Worm (Caenorhabditis elegans) whole organism, L1 larva: Measurements from ENCODE around the gene grd-12.

Experiments used
- C04F5.9 ChIP-seq: sonication (generic microtip); optimal IDR thresholded peaks from 2 replicates; lab custom pipeline; 2016; ENCODE audit warnings: missing genetic modification characterization, missing compliant biosample characterization
- C16A3.4 ChIP-seq: fragments of 150-350 bp; optimal IDR thresholded peaks from 2 replicates; lab custom pipeline; 2014; ENCODE audit warnings: missing biosample characterization, missing genetic modification characterization
- C34B4.2 ChIP-seq: sonication (generic microtip); optimal IDR thresholded peaks from 2 replicates; lab custom pipeline; 2017; ENCODE audit warnings: mild to moderate bottlenecking, missing genetic modification characterization, missing compliant biosample characterization
- F16B12.6 ChIP-seq: fragments of 150-350 bp; optimal IDR thresholded peaks from 2 replicates; lab custom pipeline; 2014; ENCODE audit warnings: missing biosample characterization, missing genetic modification characterization
- Y116A8C.19 ChIP-seq: sonication (generic microtip); optimal IDR thresholded peaks from 2 replicates; lab custom pipeline; 2016; ENCODE audit warnings: missing compliant biosample characterization, missing genetic modification characterization, borderline replicate concordance
- ama-1 ChIP-seq: fragments of 150-350 bp; optimal IDR thresholded peaks from 2 replicates; lab custom pipeline; 2014
- blmp-1 ChIP-seq: fragments of 150-350 bp; optimal IDR thresholded peaks from 2 replicates; lab custom pipeline; 2014; ENCODE audit warnings: missing biosample characterization, missing genetic modification characterization
- ceh-88 ChIP-seq: fragments of 200-800 bp; sonication (Bioruptor generic); IDR thresholded peaks from 2 replicates; pipeline ENCODE4 v1.3.6; 2022; ENCODE audit warnings: missing genetic modification characterization, missing compliant biosample characterization
- ces-1 ChIP-seq: fragments of 150-350 bp; optimal IDR thresholded peaks from 2 replicates; lab custom pipeline; 2014; ENCODE audit warnings: missing biosample characterization, missing genetic modification reagents, missing genetic modification characterization
- dpl-1 ChIP-seq, 3 experiments: fragments of 150-350 bp in 2 of 3; sonication (generic microtip) in 1 of 3; optimal IDR thresholded peaks; 2 replicates each; lab custom pipeline; 2014 to 2017; ENCODE audit warnings: missing biosample characterization in 3 of 3, missing genetic modification characterization in 3 of 3, missing genetic modification reagents in 3 of 3
- dsc-1 ChIP-seq: sonication (generic microtip); optimal IDR thresholded peaks from 2 replicates; lab custom pipeline; 2016; ENCODE audit warnings: mild to moderate bottlenecking, missing genetic modification characterization, missing compliant biosample characterization
- efl-1 ChIP-seq, 4 experiments: fragments of 150-350 bp; optimal IDR thresholded peaks in 3 of 4; peaks in 1 of 4; 1 replicate in 1 of 4; 2 replicates in 3 of 4; lab custom pipeline; 2014; ENCODE audit warnings: missing biosample characterization in 2 of 4, missing genetic modification characterization in 2 of 4, missing genetic modification reagents in 2 of 4
- efl-3 ChIP-seq: fragments of 200-800 bp; sonication (Bioruptor generic); optimal IDR thresholded peaks from 2 replicates; lab custom pipeline; 2018; ENCODE audit warnings: mild to moderate bottlenecking, missing genetic modification characterization, missing compliant biosample characterization
- elt-2 ChIP-seq: sonication (generic microtip); optimal IDR thresholded peaks from 2 replicates; lab custom pipeline; 2016; ENCODE audit warnings: missing genetic modification characterization, mild to moderate bottlenecking, inconsistent platforms, missing compliant biosample characterization, missing genetic modification reagents
- elt-3 ChIP-seq, 6 experiments: fragments of 150-350 bp in 1 of 6; sonication (generic microtip); optimal IDR thresholded peaks; 2 replicates each; lab custom pipeline; 2017 to 2018; ENCODE audit warnings: missing biosample characterization in 6 of 6, missing genetic modification characterization in 6 of 6, inconsistent platforms in 1 of 6
- fkh-10 ChIP-seq: sonication (generic microtip); optimal IDR thresholded peaks from 2 replicates; lab custom pipeline; 2017; ENCODE audit warnings: missing biosample characterization, missing genetic modification reagents, missing genetic modification characterization
- fkh-4 ChIP-seq: sonication (generic microtip); optimal IDR thresholded peaks from 2 replicates; lab custom pipeline; 2016; ENCODE audit warnings: missing compliant biosample characterization, missing genetic modification characterization, borderline replicate concordance
- fkh-8 ChIP-seq: sonication (generic microtip); optimal IDR thresholded peaks from 2 replicates; lab custom pipeline; 2016; ENCODE audit warnings: mild to moderate bottlenecking, missing genetic modification characterization, missing compliant biosample characterization
- grh-1 ChIP-seq: fragments of 200-800 bp; sonication (Bioruptor generic); IDR thresholded peaks from 2 replicates; pipeline ENCODE4 v1.3.6; 2022; ENCODE audit warnings: missing genetic modification reagents, missing genetic modification characterization, missing compliant biosample characterization
- hlh-17 ChIP-seq: fragments of 200-800 bp; sonication (Bioruptor generic); optimal IDR thresholded peaks from 2 replicates; lab custom pipeline; 2018; ENCODE audit warnings: missing genetic modification characterization, mild to moderate bottlenecking, missing compliant biosample characterization, moderate library complexity, borderline replicate concordance
- hpl-2 ChIP-seq: fragments of 150-350 bp; optimal IDR thresholded peaks from 2 replicates; lab custom pipeline; 2014; ENCODE audit warnings: missing biosample characterization, missing genetic modification reagents, missing genetic modification characterization
- irx-1 ChIP-seq: sonication (generic microtip); optimal IDR thresholded peaks from 2 replicates; lab custom pipeline; 2016; ENCODE audit warnings: missing genetic modification characterization, missing compliant biosample characterization
- jun-1 ChIP-seq: fragments of 150-350 bp; optimal IDR thresholded peaks from 2 replicates; lab custom pipeline; 2014; ENCODE audit warnings: missing biosample characterization, missing genetic modification reagents, missing genetic modification characterization
- lin-14 ChIP-seq: fragments of 200-800 bp; sonication (Bioruptor generic); optimal IDR thresholded peaks from 2 replicates; lab custom pipeline; 2018; ENCODE audit warnings: mild to moderate bottlenecking, missing genetic modification characterization, moderate library complexity, missing compliant biosample characterization
- lin-15B ChIP-seq: fragments of 150-350 bp; sonication (generic microtip); optimal IDR thresholded peaks from 3 replicates; lab custom pipeline; 2014; ENCODE audit warnings: missing biosample characterization, missing genetic modification characterization
- lin-35 ChIP-seq, 2 experiments: fragments of 150-350 bp; optimal IDR thresholded peaks; 2 replicates each; lab custom pipeline; 2014; ENCODE audit warnings: missing biosample characterization in 2 of 2, missing genetic modification characterization in 2 of 2, missing genetic modification reagents in 2 of 2
- lir-3 ChIP-seq: sonication (generic microtip); optimal IDR thresholded peaks from 2 replicates; lab custom pipeline; 2016; ENCODE audit warnings: mild to moderate bottlenecking, missing genetic modification characterization, moderate library complexity, missing compliant biosample characterization; ENCODE audit not compliant: poor library complexity
- lsy-2 ChIP-seq, 2 experiments: fragments of 150-350 bp; optimal IDR thresholded peaks; 2 replicates each; lab custom pipeline; 2014; ENCODE audit warnings: missing biosample characterization in 2 of 2, missing genetic modification characterization in 2 of 2
- mdl-1 ChIP-seq, 2 experiments: fragments of 150-350 bp; optimal IDR thresholded peaks; 2 replicates each; lab custom pipeline; 2014 to 2017; ENCODE audit warnings: missing biosample characterization in 2 of 2, missing genetic modification characterization in 2 of 2, inconsistent platforms in 1 of 2
- mep-1 ChIP-seq: fragments of 150-350 bp; optimal IDR thresholded peaks from 2 replicates; lab custom pipeline; 2014; ENCODE audit warnings: missing biosample characterization, missing genetic modification characterization
- nhr-11 ChIP-seq: fragments of 150-350 bp; optimal IDR thresholded peaks from 2 replicates; lab custom pipeline; 2014; ENCODE audit warnings: missing biosample characterization, missing genetic modification characterization
- nhr-20 ChIP-seq: sonication (generic microtip); optimal IDR thresholded peaks from 2 replicates; lab custom pipeline; 2016; ENCODE audit warnings: mild to moderate bottlenecking, missing genetic modification characterization, missing compliant biosample characterization
- nhr-237 ChIP-seq: fragments of 150-350 bp; optimal IDR thresholded peaks from 2 replicates; lab custom pipeline; 2014; ENCODE audit warnings: missing biosample characterization, missing genetic modification characterization
- nhr-28 ChIP-seq: fragments of 150-350 bp; optimal IDR thresholded peaks from 2 replicates; lab custom pipeline; 2014; ENCODE audit warnings: missing biosample characterization, missing genetic modification characterization
- nhr-71 ChIP-seq: sonication (generic microtip); optimal IDR thresholded peaks from 2 replicates; lab custom pipeline; 2016; ENCODE audit warnings: mild to moderate bottlenecking, missing genetic modification characterization, moderate library complexity, missing compliant biosample characterization
- nhr-76 ChIP-seq: sonication (generic microtip); optimal IDR thresholded peaks from 2 replicates; lab custom pipeline; 2017; ENCODE audit warnings: missing biosample characterization, missing genetic modification characterization
- nhr-77 ChIP-seq: fragments of 150-350 bp; optimal IDR thresholded peaks from 2 replicates; lab custom pipeline; 2014; ENCODE audit warnings: missing biosample characterization, missing genetic modification characterization
- nhr-85 ChIP-seq: sonication (generic microtip); peaks from one replicate; lab custom pipeline; 2016; ENCODE audit warnings: missing genetic modification characterization, inconsistent platforms, missing compliant biosample characterization
- nhr-90 ChIP-seq: sonication (generic microtip); optimal IDR thresholded peaks from 2 replicates; lab custom pipeline; 2016; ENCODE audit warnings: mild to moderate bottlenecking, missing genetic modification characterization, missing compliant biosample characterization; ENCODE audit not compliant: poor library complexity
- pax-3 ChIP-seq: fragments of 200-800 bp; sonication (Bioruptor generic); optimal IDR thresholded peaks from 2 replicates; lab custom pipeline; 2018; ENCODE audit warnings: mild to moderate bottlenecking, missing genetic modification characterization, moderate library complexity, missing compliant biosample characterization
- rnt-1 ChIP-seq: sonication (generic microtip); optimal IDR thresholded peaks from 2 replicates; lab custom pipeline; 2016; ENCODE audit warnings: mild to moderate bottlenecking, missing genetic modification characterization, moderate library complexity, missing compliant biosample characterization
- skn-1 ChIP-seq: fragments of 150-350 bp; optimal IDR thresholded peaks from 2 replicates; lab custom pipeline; 2014; ENCODE audit warnings: missing biosample characterization, missing genetic modification characterization
- snpc-4 ChIP-seq: fragments of 150-350 bp; optimal IDR thresholded peaks from 2 replicates; lab custom pipeline; 2014; ENCODE audit warnings: missing biosample characterization, missing genetic modification characterization
- snu-23 ChIP-seq: sonication (generic microtip); optimal IDR thresholded peaks from 2 replicates; lab custom pipeline; 2016; ENCODE audit warnings: missing genetic modification characterization, missing compliant biosample characterization
- sup-37 ChIP-seq: fragments of 200-800 bp; sonication (Bioruptor generic); optimal IDR thresholded peaks from 2 replicates; lab custom pipeline; 2018; ENCODE audit warnings: mild to moderate bottlenecking, missing genetic modification characterization, missing compliant biosample characterization
- unc-30 ChIP-seq: sonication (generic microtip); optimal IDR thresholded peaks from 2 replicates; lab custom pipeline; 2017; ENCODE audit warnings: missing biosample characterization, missing genetic modification characterization
- unc-62 ChIP-seq: fragments of 150-350 bp; optimal IDR thresholded peaks from 2 replicates; lab custom pipeline; 2014; ENCODE audit warnings: missing biosample characterization, missing genetic modification reagents, missing genetic modification characterization
- unc-86 ChIP-seq: sonication (generic microtip); optimal IDR thresholded peaks from 2 replicates; lab custom pipeline; 2016; ENCODE audit warnings: missing genetic modification characterization, missing compliant biosample characterization
- vab-15 ChIP-seq: sonication (generic microtip); optimal IDR thresholded peaks from 2 replicates; lab custom pipeline; 2017; ENCODE audit warnings: missing genotype, mild to moderate bottlenecking, missing genetic modification characterization, missing compliant biosample characterization
- xbp-1 ChIP-seq: sonication (generic microtip); optimal IDR thresholded peaks from 2 replicates; lab custom pipeline; 2016; ENCODE audit warnings: missing genetic modification characterization, missing compliant biosample characterization
- zag-1 ChIP-seq: fragments of 150-350 bp; optimal IDR thresholded peaks from 2 replicates; lab custom pipeline; 2014; ENCODE audit warnings: missing biosample characterization, missing genetic modification characterization
- ztf-4 ChIP-seq: fragments of 150-350 bp; optimal IDR thresholded peaks from 2 replicates; lab custom pipeline; 2014; ENCODE audit warnings: missing biosample characterization, missing genetic modification characterization

The grd-12 gene

ce11 chrV:15015799-15016198, 37.5 kb downstream of the grd-12 start:
- TF ChIP-seq vab-15 = no peak
- TF ChIP-seq lin-14 = peak; percentile 44
- TF ChIP-seq nhr-76 (tag; lab: Kevin White, UChicago) = no peak
- no peak for TF ChIP-seq nhr-28
- no peak for TF ChIP-seq ces-1
- peak; percentile 4 for TF ChIP-seq mep-1 (tag; lab: Kevin White, UChicago)
- TF ChIP-seq nhr-90 (tag; lab: Kevin White, UChicago) = peak; percentile 4
- TF ChIP-seq irx-1 (tag; lab: Kevin White, UChicago) = no peak
- no peak for TF ChIP-seq dpl-1 (GFP tag; optimal IDR thresholded peaks at IDR 0.05; lab: Kevin White, UChicago)
- peak; percentile 39 for TF ChIP-seq blmp-1 (tag; lab: Kevin White, UChicago)
- no peak for TF ChIP-seq unc-62 (GFP tag; lab: Kevin White, UChicago)
- no peak for TF ChIP-seq lir-3 (tag; lab: Kevin White, UChicago)
- TF ChIP-seq ztf-4 = no peak
- peak; percentile 11 for TF ChIP-seq rnt-1 (tag; lab: Kevin White, UChicago)
- TF ChIP-seq C16A3.4 (tag; lab: Kevin White, UChicago) = no peak
- TF ChIP-seq lin-35 (GFP tag; optimal IDR thresholded peaks at IDR 0.05; lab: Kevin White, UChicago) = peak in 1 of 2 experiments; percentile 1
- TF ChIP-seq snpc-4 = no peak
- TF ChIP-seq C34B4.2 (tag; lab: Kevin White, UChicago) = no peak
- TF ChIP-seq ama-1 (lab: Kevin White, UChicago) = no peak
- no peak for TF ChIP-seq nhr-11 (tag; lab: Kevin White, UChicago)
- no peak for TF ChIP-seq jun-1 (tag; lab: Kevin White, UChicago)
- no peak for TF ChIP-seq efl-3 (GFP tag; lab: Kevin White, UChicago)
- TF ChIP-seq Y116A8C.19 (tag; lab: Kevin White, UChicago) = no peak
- TF ChIP-seq sup-37 (GFP tag; lab: Kevin White, UChicago) = no peak
- TF ChIP-seq lin-15B = no peak
- no peak for TF ChIP-seq dsc-1 (tag; lab: Kevin White, UChicago)
- TF ChIP-seq hpl-2 (GFP tag; lab: Kevin White, UChicago) = no peak
- TF ChIP-seq fkh-8 (tag; lab: Kevin White, UChicago) = no peak
- TF ChIP-seq ceh-88 (GFP tag; lab: Robert Waterston, UW) = no peak
- TF ChIP-seq snu-23 (GFP tag; lab: Kevin White, UChicago) = peak; percentile 33
- no peak for TF ChIP-seq unc-86 (tag; lab: Kevin White, UChicago)
- no peak for TF ChIP-seq nhr-237 (tag; lab: Kevin White, UChicago)
- no peak for TF ChIP-seq unc-30 (tag; lab: Kevin White, UChicago)
- TF ChIP-seq elt-2 = no peak
- TF ChIP-seq zag-1 (tag; lab: Kevin White, UChicago) = no peak
- TF ChIP-seq C04F5.9 (tag; lab: Kevin White, UChicago) = no peak
- TF ChIP-seq nhr-71 = peak; percentile 48
- peak in 1 of 6 experiments; percentile 36 for TF ChIP-seq elt-3 (tag; optimal IDR thresholded peaks at IDR 0.05; lab: Kevin White, UChicago)
- no peak for TF ChIP-seq pax-3
- no peak for TF ChIP-seq fkh-4 (tag; lab: Kevin White, UChicago)
- TF ChIP-seq F16B12.6 (tag; lab: Kevin White, UChicago) = no peak
- no peak for TF ChIP-seq nhr-20 (tag; lab: Kevin White, UChicago)
- no peak for TF ChIP-seq grh-1 (GFP tag; lab: Robert Waterston, UW)
- no peak for TF ChIP-seq mdl-1 (tag; optimal IDR thresholded peaks at IDR 0.05; lab: Kevin White, UChicago)
- peak; percentile 7 for TF ChIP-seq skn-1 (tag; lab: Kevin White, UChicago)
- no peak for TF ChIP-seq fkh-10 (GFP tag; lab: Kevin White, UChicago)
- TF ChIP-seq xbp-1 (tag; lab: Kevin White, UChicago) = no peak
- peak in 1 of 2 experiments; percentile 11 for TF ChIP-seq lsy-2 (tag; optimal IDR thresholded peaks at IDR 0.05; lab: Kevin White, UChicago)
- no peak for TF ChIP-seq hlh-17 (GFP tag; lab: Kevin White, UChicago)
- no peak for TF ChIP-seq efl-1 (optimal IDR thresholded peaks at IDR 0.05; lab: Kevin White, UChicago)
- no peak for TF ChIP-seq efl-1 (GFP tag; optimal IDR thresholded peaks at IDR 0.05 in 1 of 2; lab: Kevin White, UChicago)
- TF ChIP-seq nhr-85 (tag; lab: Kevin White, UChicago) = peak; percentile 54
- no peak for TF ChIP-seq nhr-77
